Fruit fly (Drosophila melanogaster) whole organism, prepupa: Measurements from ENCODE around the gene CG15514.

Experiments
- CG1621 ChIP-seq: fragments of 200-800 bp; sonication (Bioruptor generic); optimal IDR thresholded peaks from 3 replicates; lab custom pipeline; 2018; ENCODE audit warnings: missing biosample characterization, mild to moderate bottlenecking, missing genetic modification characterization
- CG3919 ChIP-seq: fragments of 200-800 bp; sonication (Bioruptor generic); optimal IDR thresholded peaks from 3 replicates; lab custom pipeline; 2016; ENCODE audit warnings: missing biosample characterization, missing genetic modification characterization
- CG6792 ChIP-seq: fragments of 200-800 bp; sonication (Bioruptor generic); optimal IDR thresholded peaks from 3 replicates; lab custom pipeline; 2016; ENCODE audit warnings: missing biosample characterization, missing genetic modification characterization
- eg ChIP-seq: fragments of 200-800 bp; sonication (Bioruptor generic); IDR thresholded peaks from 3 replicates; pipeline ENCODE4 v1.3.6; 2022; ENCODE audit warnings: missing biosample characterization, missing genetic modification characterization

- no peak for TF ChIP-seq CG6792 (GFP tag; lab: Kevin White, UChicago)
- peak; percentile 50; the same call in 1 of the 3 replicates for TF ChIP-seq eg
- no peak for TF ChIP-seq CG1621
- peak; percentile 39 for TF ChIP-seq CG3919 (GFP tag; lab: Kevin White, UChicago)
These were observed 20.0 kb downstream of the CG15514 start, which contains the start of gene Cad99C for dm6 chr3R:29841293-29841791.
